Worm (Caenorhabditis elegans) whole organism, midembryonic: ENCODE results near the gene T11F9.7.

Experiments
- T22C8.4 ChIP-seq: fragments of 200-800 bp; sonication (Bioruptor generic); IDR thresholded peaks from 2 replicates; pipeline ENCODE4 v1.3.6; 2022; ENCODE audit warnings: missing genetic modification characterization, missing compliant biosample characterization
- cog-1 ChIP-seq: sonication (generic microtip); optimal IDR thresholded peaks from 2 replicates; lab custom pipeline; 2016; ENCODE audit warnings: missing genetic modification characterization, missing compliant biosample characterization
- flt-1 ChIP-seq: fragments of 200-800 bp; sonication (Bioruptor generic); IDR thresholded peaks from 2 replicates; pipeline ENCODE4 v1.3.6; 2022; ENCODE audit warnings: missing genetic modification characterization, missing compliant biosample characterization
- klf-2 ChIP-seq: fragments of 200-800 bp; sonication (Bioruptor generic); conservative IDR thresholded peaks from 2 replicates; pipeline ENCODE4 v1.3.6; 2022; ENCODE audit warnings: missing genetic modification reagents, missing genetic modification characterization, missing compliant biosample characterization
- med-1 ChIP-seq: sonication (generic microtip); optimal IDR thresholded peaks from 2 replicates; lab custom pipeline; 2017; ENCODE audit warnings: missing genetic modification characterization, mild to moderate bottlenecking, missing compliant biosample characterization, antibody characterized with exemption, missing genetic modification reagents; ENCODE audit not compliant: insufficient read depth
- ref-1 ChIP-seq: fragments of 200-800 bp; sonication (Bioruptor generic); conservative IDR thresholded peaks from 2 replicates; pipeline ENCODE4 v1.3.6; 2022; ENCODE audit warnings: missing genetic modification reagents, missing genetic modification characterization, missing compliant biosample characterization
- tab-1 ChIP-seq: fragments of 200-800 bp; sonication (Bioruptor generic); IDR thresholded peaks from 2 replicates; pipeline ENCODE4 v1.3.6; 2022; ENCODE audit warnings: missing genetic modification characterization, missing compliant biosample characterization
- ztf-23 ChIP-seq: fragments of 200-800 bp; sonication (Bioruptor generic); IDR thresholded peaks from 2 replicates; pipeline ENCODE4 v1.3.6; 2022; ENCODE audit warnings: missing genetic modification reagents, missing genetic modification characterization, missing compliant biosample characterization
- ztf-29 ChIP-seq: fragments of 200-800 bp; sonication (Bioruptor generic); IDR thresholded peaks from 2 replicates; pipeline ENCODE4 v1.3.6; 2022; ENCODE audit warnings: missing genetic modification reagents, missing genetic modification characterization, missing compliant biosample characterization

The T11F9.7 gene

ce11 chrV:11521448-11521847 lies 45.7 kb downstream of the T11F9.7 start, which contains the start of gene pafo-1:
TSS of gene pafo-1 (plus strand) at chrV:11521703.
- TF ChIP-seq ztf-29 (GFP tag; lab: Robert Waterston, UW) (no peak), tab-1 (GFP tag; lab: Robert Waterston, UW) (peak; percentile 30; the same call in 1 of the 2 replicates), klf-2 (no peak), ztf-23 (GFP tag; lab: Robert Waterston, UW) (peak; percentile 78), med-1 (peak; percentile 27), cog-1 (peak; percentile 52), flt-1 (GFP tag; lab: Robert Waterston, UW) (peak; percentile 67; the same call in 1 of the 2 replicates)

DNA sequence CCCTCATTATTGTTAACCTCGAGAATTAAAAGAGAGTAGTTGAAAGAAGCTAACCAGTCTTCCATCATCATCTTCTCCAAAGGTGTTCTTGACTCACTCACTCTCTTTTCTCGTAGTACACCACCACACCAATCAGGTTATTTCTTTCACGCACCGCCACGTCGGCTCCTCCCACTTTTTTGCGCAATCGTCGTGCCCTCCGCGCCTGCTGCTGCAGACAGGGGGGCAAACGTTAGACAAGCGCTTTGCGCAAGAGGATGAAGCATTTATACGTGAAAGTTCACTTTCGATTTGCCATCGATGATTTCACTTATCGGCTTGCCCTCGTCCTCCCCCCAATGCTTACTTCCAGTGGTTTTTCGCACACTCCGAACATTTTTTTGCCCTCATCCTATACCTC lies 49.6 kb downstream of the T11F9.7 start:
- no peak for TF ChIP-seq ref-1 (GFP tag; lab: Robert Waterston, UW)
- no peak for TF ChIP-seq med-1
- no peak for TF ChIP-seq cog-1
- TF ChIP-seq tab-1 (GFP tag; lab: Robert Waterston, UW): no peak
- TF ChIP-seq ztf-23 (GFP tag; lab: Robert Waterston, UW): no peak
- TF ChIP-seq klf-2: no peak
- TF ChIP-seq flt-1 (GFP tag; lab: Robert Waterston, UW): no peak
- no peak for TF ChIP-seq ztf-29 (GFP tag; lab: Robert Waterston, UW)
- no peak for TF ChIP-seq T22C8.4
